Fruit fly (Drosophila melanogaster) whole organism, embryonic: ENCODE data around the gene LUBEL.
A peak's percentile ranks its signal among the peaks of the same experiment; 100 is the strongest.

Experiments used
- BEAF-32 ChIP-seq: fragments of 200-800 bp; sonication (Bioruptor generic); optimal IDR thresholded peaks from 3 replicates; lab custom pipeline; 2017; ENCODE audit warnings: missing biosample characterization, missing genetic modification characterization, mild to moderate bottlenecking, moderate library complexity, missing genetic modification reagents
- Blimp-1 ChIP-seq: fragments of 200-800 bp; sonication (Bioruptor generic); optimal IDR thresholded peaks from 3 replicates; lab custom pipeline; 2018; ENCODE audit warnings: missing biosample characterization, missing genetic modification characterization, mild to moderate bottlenecking, moderate library complexity, missing genetic modification reagents
- CG11456 ChIP-seq: fragments of 200-800 bp; sonication (Bioruptor generic); IDR thresholded peaks from 3 replicates; pipeline ENCODE4 v1.3.6; 2022; ENCODE audit warnings: missing biosample characterization, missing genetic modification characterization
- CG11723 ChIP-seq: fragments of 200-800 bp; sonication (Bioruptor generic); optimal IDR thresholded peaks from 2 replicates; lab custom pipeline; 2017; ENCODE audit warnings: missing biosample characterization, mild to moderate bottlenecking, missing genetic modification characterization
- CG12659 ChIP-seq: fragments of 200-800 bp; sonication (Bioruptor generic); optimal IDR thresholded peaks from 3 replicates; lab custom pipeline; 2017; ENCODE audit warnings: mild to moderate bottlenecking, missing biosample characterization, missing genetic modification reagents, missing genetic modification characterization
- CG14050 ChIP-seq: fragments of 200-800 bp; sonication (Bioruptor generic); IDR thresholded peaks from 3 replicates; pipeline ENCODE4 v1.3.6; 2022; ENCODE audit warnings: missing biosample characterization, missing genetic modification characterization
- CG15011 ChIP-seq: fragments of 200-800 bp; sonication (Bioruptor generic); optimal IDR thresholded peaks from 3 replicates; lab custom pipeline; 2018; ENCODE audit warnings: missing biosample characterization, mild to moderate bottlenecking, missing genetic modification characterization
- CG16863 ChIP-seq: fragments of 200-800 bp; sonication (Bioruptor generic); optimal IDR thresholded peaks from 3 replicates; lab custom pipeline; 2016; ENCODE audit warnings: missing biosample characterization, missing genetic modification characterization
- CG17568 ChIP-seq: fragments of 200-800 bp; sonication (Bioruptor generic); optimal IDR thresholded peaks from 2 replicates; lab custom pipeline; 2018; ENCODE audit warnings: missing biosample characterization, mild to moderate bottlenecking, missing genetic modification characterization, moderate library complexity
- CG17829 ChIP-seq: fragments of 200-800 bp; optimal IDR thresholded peaks from 2 replicates; lab custom pipeline; 2019; ENCODE audit warnings: missing biosample characterization, mild to moderate bottlenecking, missing genetic modification characterization, moderate library complexity
- CG1832 ChIP-seq: fragments of 200-800 bp; sonication (Bioruptor generic); optimal IDR thresholded peaks from 2 replicates; lab custom pipeline; 2017; ENCODE audit warnings: missing biosample characterization, mild to moderate bottlenecking, missing genetic modification characterization, inconsistent platforms
- CG18619 ChIP-seq: fragments of 200-800 bp; sonication (Bioruptor generic); optimal IDR thresholded peaks from 3 replicates; lab custom pipeline; 2017; ENCODE audit warnings: missing biosample characterization, mild to moderate bottlenecking, missing genetic modification characterization
- CG3163 ChIP-seq: fragments of 200-800 bp; sonication (Bioruptor generic); optimal IDR thresholded peaks from 3 replicates; lab custom pipeline; 2016; ENCODE audit warnings: missing biosample characterization, missing genetic modification characterization
- CG5245 ChIP-seq: fragments of 200-800 bp; sonication (Bioruptor generic); optimal IDR thresholded peaks from 3 replicates; lab custom pipeline; 2016; ENCODE audit warnings: missing biosample characterization, missing genetic modification characterization
- CG6254 ChIP-seq: fragments of 200-800 bp; sonication (Bioruptor generic); optimal IDR thresholded peaks from 3 replicates; lab custom pipeline; 2017; ENCODE audit warnings: mild to moderate bottlenecking, missing biosample characterization, missing genetic modification reagents, missing genetic modification characterization
- CG6683 ChIP-seq: fragments of 200-800 bp; sonication (Bioruptor generic); optimal IDR thresholded peaks from 2 replicates; lab custom pipeline; 2017; ENCODE audit warnings: missing biosample characterization, mild to moderate bottlenecking, missing genetic modification characterization, missing genetic modification reagents
- CG7839 ChIP-seq: fragments of 200-800 bp; sonication (Bioruptor generic); optimal IDR thresholded peaks from 3 replicates; lab custom pipeline; 2018; ENCODE audit warnings: missing biosample characterization, mild to moderate bottlenecking, missing genetic modification characterization, moderate library complexity
- CG8478 ChIP-seq: fragments of >200 bp; optimal IDR thresholded peaks from 2 replicates; lab custom pipeline; 2018
- CG9437 ChIP-seq: fragments of 200-800 bp; sonication (Bioruptor generic); optimal IDR thresholded peaks from 2 replicates; lab custom pipeline; 2018; ENCODE audit warnings: missing biosample characterization, mild to moderate bottlenecking, missing genetic modification characterization
- CG9876 ChIP-seq: fragments of 200-800 bp; sonication (Bioruptor generic); optimal IDR thresholded peaks from 2 replicates; lab custom pipeline; 2016; ENCODE audit warnings: missing biosample characterization, missing genetic modification characterization
- CHES-1-like ChIP-seq: fragments of 200-800 bp; sonication (Bioruptor generic); optimal IDR thresholded peaks from 2 replicates; lab custom pipeline; 2016; ENCODE audit warnings: missing biosample characterization, missing genetic modification characterization
- D ChIP-seq, 2 experiments: fragments of 200-800 bp in 1 of 2; fragments of >200 bp in 1 of 2; sonication (Bioruptor generic) in 1 of 2; optimal IDR thresholded peaks; 2 replicates in 1 of 2; 3 replicates in 1 of 2; lab custom pipeline; 2017; ENCODE audit warnings: mild to moderate bottlenecking in 1 of 2, missing biosample characterization in 1 of 2, missing genetic modification characterization in 1 of 2, missing genetic modification reagents in 1 of 2
- Dll ChIP-seq: fragments of 200-800 bp; sonication (Bioruptor generic); IDR thresholded peaks from 4 replicates; pipeline ENCODE4 v1.3.6; 2022; ENCODE audit warnings: missing biosample characterization, missing genetic modification characterization; ENCODE audit not compliant: partially characterized antibody
- Dp ChIP-seq: fragments of 200-800 bp; sonication (Bioruptor generic); optimal IDR thresholded peaks from 2 replicates; lab custom pipeline; 2018; ENCODE audit warnings: missing biosample characterization, mild to moderate bottlenecking, missing genetic modification characterization, moderate library complexity
- Elba2 ChIP-seq: fragments of 200-800 bp; sonication (Bioruptor generic); optimal IDR thresholded peaks from 3 replicates; lab custom pipeline; 2016; ENCODE audit warnings: missing biosample characterization, missing genetic modification characterization
- Gug ChIP-seq: fragments of 200-800 bp; sonication (Bioruptor generic); IDR thresholded peaks from 4 replicates; pipeline ENCODE4 v1.3.6; 2022; ENCODE audit warnings: missing biosample characterization, missing genetic modification characterization
- H15 ChIP-seq: fragments of 200-800 bp; sonication (Bioruptor generic); IDR thresholded peaks from 3 replicates; pipeline ENCODE4 v1.3.6; 2022; ENCODE audit warnings: missing biosample characterization, missing genetic modification characterization
- HLHmδ ChIP-seq: fragments of 200-800 bp; sonication (Bioruptor generic); optimal IDR thresholded peaks from 2 replicates; lab custom pipeline; 2018; ENCODE audit warnings: missing biosample characterization, mild to moderate bottlenecking, missing genetic modification characterization, moderate library complexity
- Hsf ChIP-seq: fragments of 200-800 bp; sonication (Bioruptor generic); optimal IDR thresholded peaks from 3 replicates; lab custom pipeline; 2016; ENCODE audit warnings: missing biosample characterization, missing genetic modification characterization
- Jarid2 ChIP-seq: fragments of 200-800 bp; sonication (Bioruptor generic); optimal IDR thresholded peaks from 3 replicates; lab custom pipeline; 2017; ENCODE audit warnings: mild to moderate bottlenecking, missing biosample characterization, missing genetic modification reagents, missing genetic modification characterization
- Ptx1 ChIP-seq: fragments of 200-800 bp; sonication (Bioruptor generic); IDR thresholded peaks from 2 replicates; pipeline ENCODE4 v1.3.6; 2022; ENCODE audit warnings: missing biosample characterization, missing genetic modification characterization
- Stat92E ChIP-seq, 3 experiments: fragments of >200 bp in 2 of 3; fragments of 200-800 bp in 1 of 3; sonication (Bioruptor generic) in 1 of 3; optimal IDR thresholded peaks; 2 replicates each; lab custom pipeline; 2017 to 2019; ENCODE audit warnings: missing biosample characterization in 3 of 3, missing genetic modification characterization in 3 of 3, mild to moderate bottlenecking in 1 of 3, moderate library complexity in 1 of 3
- TFAM ChIP-seq: fragments of 200-800 bp; sonication (Bioruptor generic); optimal IDR thresholded peaks from 2 replicates; lab custom pipeline; 2017; ENCODE audit warnings: missing biosample characterization, missing genetic modification characterization, inconsistent platforms
- bbx ChIP-seq: fragments of 200-800 bp; sonication (Bioruptor generic); IDR thresholded peaks from 2 replicates; pipeline ENCODE4 v1.3.6; 2022; ENCODE audit warnings: missing biosample characterization, missing genetic modification characterization; ENCODE audit not compliant: partially characterized antibody
- bowl ChIP-seq: fragments of 200-800 bp; sonication (Bioruptor generic); IDR thresholded peaks from 2 replicates; pipeline ENCODE4 v1.3.6; 2022; ENCODE audit warnings: missing biosample characterization, missing genetic modification characterization
- dati ChIP-seq: fragments of 200-800 bp; sonication (Bioruptor generic); IDR thresholded peaks from 2 replicates; pipeline ENCODE4 v1.3.6; 2022; ENCODE audit warnings: missing biosample characterization, missing genetic modification characterization
- emc ChIP-seq: fragments of 200-800 bp; sonication (Bioruptor generic); optimal IDR thresholded peaks from 2 replicates; lab custom pipeline; 2016; ENCODE audit warnings: missing biosample characterization, missing genetic modification characterization
- eve ChIP-seq, 2 experiments: fragments of >200 bp; optimal IDR thresholded peaks; 2 replicates each; lab custom pipeline; 2017; ENCODE audit warnings: missing biosample characterization in 2 of 2, missing genetic modification characterization in 2 of 2
- fd96Cb ChIP-seq: fragments of 200-800 bp; sonication (Bioruptor generic); optimal IDR thresholded peaks from 2 replicates; lab custom pipeline; 2018; ENCODE audit warnings: missing biosample characterization, mild to moderate bottlenecking, missing genetic modification characterization, moderate library complexity
- gcm ChIP-seq: fragments of 200-800 bp; sonication (Bioruptor generic); optimal IDR thresholded peaks from 2 replicates; lab custom pipeline; 2019; ENCODE audit warnings: missing biosample characterization, mild to moderate bottlenecking, missing genetic modification characterization, moderate library complexity
- gcm2 ChIP-seq: fragments of 200-800 bp; sonication (Bioruptor generic); optimal IDR thresholded peaks from 2 replicates; lab custom pipeline; 2016; ENCODE audit warnings: missing biosample characterization, missing genetic modification characterization
- ham ChIP-seq: fragments of 200-800 bp; sonication (Bioruptor generic); IDR thresholded peaks from 2 replicates; pipeline ENCODE4 v1.3.6; 2022; ENCODE audit warnings: missing biosample characterization, missing genetic modification characterization
- kay ChIP-seq: fragments of 200-800 bp; sonication (Bioruptor generic); optimal IDR thresholded peaks from 2 replicates; lab custom pipeline; 2016; ENCODE audit warnings: missing biosample characterization, missing genetic modification characterization
- lov ChIP-seq, 2 experiments: fragments of 200-800 bp in 1 of 2; fragments of >200 bp in 1 of 2; sonication (Bioruptor generic) in 1 of 2; IDR thresholded peaks in 1 of 2; optimal IDR thresholded peaks in 1 of 2; 2 replicates in 1 of 2; 3 replicates in 1 of 2; pipeline versions ENCODE4 v1.3.6 to Lab custom; 2017 to 2022; ENCODE audit warnings: missing biosample characterization in 1 of 2, missing genetic modification characterization in 1 of 2
- org-1 ChIP-seq: fragments of 200-800 bp; sonication (Bioruptor generic); optimal IDR thresholded peaks from 2 replicates; lab custom pipeline; 2017; ENCODE audit warnings: missing biosample characterization, missing genetic modification characterization
- otp ChIP-seq: fragments of 200-800 bp; sonication (Bioruptor generic); IDR thresholded peaks from 3 replicates; pipeline ENCODE4, ENCODE4 v1.3.6; 2022; ENCODE audit warnings: missing biosample characterization, missing genetic modification characterization
- pnt ChIP-seq: fragments of 200-800 bp; sonication (Bioruptor generic); optimal IDR thresholded peaks from 3 replicates; lab custom pipeline; 2016; ENCODE audit warnings: missing biosample characterization, missing genetic modification characterization
- stc ChIP-seq: fragments of 200-800 bp; sonication (Bioruptor generic); IDR thresholded peaks from 2 replicates; pipeline ENCODE4 v1.3.6; 2022; ENCODE audit warnings: missing biosample characterization, missing genetic modification characterization
- unpg ChIP-seq: fragments of 200-800 bp; sonication (Bioruptor generic); optimal IDR thresholded peaks from 3 replicates; lab custom pipeline; 2018; ENCODE audit warnings: missing biosample characterization, mild to moderate bottlenecking, missing genetic modification characterization, moderate library complexity
- zfh2 ChIP-seq: fragments of 200-800 bp; sonication (Bioruptor generic); optimal IDR thresholded peaks from 2 replicates; lab custom pipeline; 2016; ENCODE audit warnings: missing biosample characterization, missing genetic modification characterization

Gene LUBEL

DNA sequence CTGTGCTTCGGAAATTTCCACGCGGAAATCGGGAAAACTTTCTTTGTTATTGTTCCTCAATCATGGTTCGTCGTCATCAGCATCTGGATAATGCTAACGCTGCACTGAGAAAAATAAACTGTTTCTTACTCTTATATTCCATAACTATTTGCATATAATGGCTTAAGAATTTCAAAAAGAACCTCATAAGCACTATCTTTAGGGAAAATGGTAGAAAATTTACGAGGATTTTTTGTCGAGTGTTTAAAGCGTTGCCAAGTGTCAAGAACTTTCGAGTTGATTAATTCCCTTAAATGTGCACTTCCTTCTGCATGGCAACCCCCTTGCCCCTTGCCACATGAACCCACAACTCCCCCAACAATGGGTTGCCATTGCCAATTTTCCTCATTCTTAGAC lies 15.4 kb upstream of the LUBEL start (continued):
- TF ChIP-seq CG12659 (GFP tag; lab: Kevin White, UChicago): peak; percentile 8
- no peak for TF ChIP-seq bowl
- TF ChIP-seq D (optimal IDR thresholded peaks at IDR 0.05; lab: Kevin White, UChicago): no peak
- peak; percentile 64 for TF ChIP-seq D (GFP tag; optimal IDR thresholded peaks at IDR 0.05; lab: Kevin White, UChicago)
- no peak for TF ChIP-seq CHES-1-like (GFP tag; lab: Kevin White, UChicago)
- peak; percentile 62 for TF ChIP-seq dati
- peak; percentile 45 for TF ChIP-seq CG17829 (tag; lab: Kevin White, UChicago)
- TF ChIP-seq CG6254 (GFP tag; lab: Kevin White, UChicago): peak; percentile 66
- peak; percentile 71 for TF ChIP-seq CG7839 (tag; lab: Kevin White, UChicago)
- no peak for TF ChIP-seq bbx
- TF ChIP-seq unpg: peak; percentile 77
- no peak for TF ChIP-seq CG8478
- no peak for TF ChIP-seq CG18619 (GFP tag; lab: Kevin White, UChicago)
- TF ChIP-seq Dll (GFP tag; lab: Robert Waterston, UW): no peak
- TF ChIP-seq Gug: peak; percentile 32; the same call in 1 of the 4 replicates
- TF ChIP-seq otp (GFP tag; lab: Robert Waterston, UW): peak; percentile 20; the same call in 1 of the 3 replicates
- peak; percentile 53 for TF ChIP-seq Ptx1
- TF ChIP-seq Dp (GFP tag; lab: Kevin White, UChicago): no peak
- no peak for TF ChIP-seq CG6683 (GFP tag; lab: Kevin White, UChicago)
- no peak for TF ChIP-seq HLHmδ (GFP tag; lab: Kevin White, UChicago)
- TF ChIP-seq zfh2 (GFP tag; lab: Kevin White, UChicago): peak; percentile 27
- peak; percentile 78 for TF ChIP-seq Blimp-1 (GFP tag; lab: Kevin White, UChicago)
- TF ChIP-seq emc (GFP tag; lab: Kevin White, UChicago): no peak
- TF ChIP-seq ham: no peak
- no peak for TF ChIP-seq CG16863 (GFP tag; lab: Kevin White, UChicago)
- peak; percentile 76 for TF ChIP-seq fd96Cb
- TF ChIP-seq CG17568: peak; percentile 39
- TF ChIP-seq stc (GFP tag; lab: Robert Waterston, UW): peak; percentile 34; the same call in 1 of the 2 replicates
- peak; percentile 11 for TF ChIP-seq gcm
- peak in 1 of 2 experiments; percentile 88 for TF ChIP-seq eve (GFP tag; optimal IDR thresholded peaks at IDR 0.05; lab: Kevin White, UChicago)
- TF ChIP-seq org-1 (GFP tag; lab: Kevin White, UChicago): peak; percentile 9
- no peak for TF ChIP-seq lov (optimal IDR thresholded peaks at IDR 0.05; lab: Kevin White, UChicago)
- TF ChIP-seq lov (GFP tag; IDR thresholded peaks at IDR 0.05; lab: Robert Waterston, UW): 0 out of 3 replicates have a peak, but pooled peaks have one; percentile 59
- no peak for TF ChIP-seq kay (GFP tag; lab: Kevin White, UChicago)
- no peak for TF ChIP-seq Stat92E (GFP tag; optimal IDR thresholded peaks at IDR 0.05; lab: Kevin White, UChicago)
- TF ChIP-seq TFAM (GFP tag; lab: Kevin White, UChicago): no peak
- TF ChIP-seq BEAF-32 (GFP tag; lab: Kevin White, UChicago): no peak
- TF ChIP-seq CG11723 (GFP tag; lab: Kevin White, UChicago): no peak
- no peak for TF ChIP-seq Elba2
- TF ChIP-seq CG3163 (GFP tag; lab: Kevin White, UChicago): no peak
- TF ChIP-seq CG11456: no peak
- peak; percentile 30 for TF ChIP-seq CG15011 (GFP tag; lab: Kevin White, UChicago)
- TF ChIP-seq pnt (GFP tag; lab: Kevin White, UChicago): no peak
- peak; percentile 20 for TF ChIP-seq CG9437 (GFP tag; lab: Kevin White, UChicago)
- peak; percentile 4 for TF ChIP-seq CG9876 (GFP tag; lab: Kevin White, UChicago)
- TF ChIP-seq CG1832 (GFP tag; lab: Kevin White, UChicago): no peak
- no peak for TF ChIP-seq gcm2 (GFP tag; lab: Kevin White, UChicago)
- no peak for TF ChIP-seq H15 (GFP tag; lab: Robert Waterston, UW)
- no peak for TF ChIP-seq Jarid2 (GFP tag; lab: Kevin White, UChicago)
- TF ChIP-seq Hsf (GFP tag; lab: Kevin White, UChicago): peak; percentile 60
- no peak for TF ChIP-seq CG5245 (GFP tag; lab: Kevin White, UChicago)
- no peak for TF ChIP-seq CG14050
